Worm (Caenorhabditis elegans) whole organism, L1 larva: ENCODE measurements around the gene F09B9.5.
A peak's percentile ranks its signal among the peaks of the same experiment; 100 is the strongest.

Experiments
- aly-2 ChIP-seq: fragments of 150-350 bp; optimal IDR thresholded peaks from 2 replicates; lab custom pipeline; 2014; ENCODE audit warnings: missing biosample characterization, missing genetic modification characterization
- ama-1 ChIP-seq: fragments of 150-350 bp; optimal IDR thresholded peaks from 2 replicates; lab custom pipeline; 2014
- blmp-1 ChIP-seq: fragments of 150-350 bp; optimal IDR thresholded peaks from 2 replicates; lab custom pipeline; 2014; ENCODE audit warnings: missing biosample characterization, missing genetic modification characterization
- fos-1 ChIP-seq: fragments of 150-350 bp; optimal IDR thresholded peaks from 2 replicates; lab custom pipeline; 2014; ENCODE audit warnings: missing biosample characterization, missing genetic modification characterization
- sup-37 ChIP-seq: fragments of 200-800 bp; sonication (Bioruptor generic); optimal IDR thresholded peaks from 2 replicates; lab custom pipeline; 2018; ENCODE audit warnings: mild to moderate bottlenecking, missing genetic modification characterization, missing compliant biosample characterization
- unc-86 ChIP-seq: sonication (generic microtip); optimal IDR thresholded peaks from 2 replicates; lab custom pipeline; 2016; ENCODE audit warnings: missing genetic modification characterization, missing compliant biosample characterization

DNA sequence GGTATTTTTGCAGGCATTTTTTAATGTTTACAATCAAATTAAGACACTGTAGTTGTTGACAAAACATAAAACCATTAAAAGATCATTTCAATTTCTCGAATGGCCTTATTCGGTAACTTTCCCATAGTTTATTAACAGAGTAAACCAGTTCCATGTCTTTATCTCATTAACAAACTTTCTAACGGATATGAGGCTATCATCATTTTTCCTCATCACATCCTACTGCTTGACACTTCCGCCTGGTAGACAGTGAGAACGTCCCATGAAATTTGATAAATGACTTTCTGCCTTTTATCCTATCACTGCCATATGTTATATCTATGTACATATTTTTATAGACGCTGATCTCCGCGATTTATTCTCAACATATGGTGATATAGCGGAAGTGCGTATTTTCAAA lies 16.0 kb downstream of the F09B9.5 start:
- TF ChIP-seq sup-37 (no peak), ama-1 (lab: Kevin White, UChicago) (no peak), fos-1 (tag; lab: Kevin White, UChicago) (no peak), aly-2 (tag; lab: Kevin White, UChicago) (no peak), unc-86 (tag; lab: Kevin White, UChicago) (no peak), blmp-1 (peak; percentile 84)
